Fruit fly (Drosophila melanogaster) whole organism, embryonic: Measurements from ENCODE around the gene Ythdc1.

Source experiments
- CG12071 ChIP-seq: fragments of 200-800 bp; sonication (Bioruptor generic); optimal IDR thresholded peaks from 3 replicates; lab custom pipeline; 2018; ENCODE audit warnings: missing biosample characterization, mild to moderate bottlenecking, missing genetic modification characterization
- CG13123 ChIP-seq: fragments of 200-800 bp; sonication (Bioruptor generic); optimal IDR thresholded peaks from 2 replicates; lab custom pipeline; 2016; ENCODE audit warnings: missing biosample characterization, missing genetic modification characterization
- CG14014 ChIP-seq: fragments of 200-800 bp; sonication (Bioruptor generic); IDR thresholded peaks from 2 replicates; pipeline ENCODE4 v1.3.6; 2022; ENCODE audit warnings: missing biosample characterization, missing genetic modification characterization
- CG17328 ChIP-seq: fragments of 200-800 bp; sonication (Bioruptor generic); IDR thresholded peaks from 2 replicates; pipeline ENCODE4 v1.3.6; 2022; ENCODE audit warnings: missing biosample characterization, missing genetic modification characterization
- CG18476 ChIP-seq: fragments of 200-800 bp; sonication (Bioruptor generic); optimal IDR thresholded peaks from 2 replicates; lab custom pipeline; 2016; ENCODE audit warnings: missing biosample characterization, mild to moderate bottlenecking, missing genetic modification characterization
- CG2875 ChIP-seq: fragments of 200-800 bp; sonication (Bioruptor generic); optimal IDR thresholded peaks from 2 replicates; lab custom pipeline; 2017; ENCODE audit warnings: missing biosample characterization, mild to moderate bottlenecking, missing genetic modification characterization, missing genetic modification reagents
- CG33557 ChIP-seq: fragments of 200-800 bp; sonication (Bioruptor generic); optimal IDR thresholded peaks from 2 replicates; lab custom pipeline; 2019; ENCODE audit warnings: missing biosample characterization, mild to moderate bottlenecking, missing genetic modification characterization, moderate library complexity
- CG34422 ChIP-seq: fragments of 200-800 bp; sonication (Bioruptor generic); IDR thresholded peaks from 3 replicates; pipeline ENCODE4 v1.3.6; 2022; ENCODE audit warnings: missing biosample characterization, missing genetic modification characterization
- CG4328 ChIP-seq: fragments of 200-800 bp; sonication (Bioruptor generic); optimal IDR thresholded peaks from 3 replicates; lab custom pipeline; 2017; ENCODE audit warnings: missing biosample characterization, missing genetic modification reagents, missing genetic modification characterization
- CG6654 ChIP-seq: fragments of 200-800 bp; sonication (Bioruptor generic); optimal IDR thresholded peaks from 2 replicates; lab custom pipeline; 2017; ENCODE audit warnings: missing biosample characterization, mild to moderate bottlenecking, missing genetic modification characterization
- CG6683 ChIP-seq: fragments of 200-800 bp; sonication (Bioruptor generic); optimal IDR thresholded peaks from 2 replicates; lab custom pipeline; 2017; ENCODE audit warnings: missing biosample characterization, mild to moderate bottlenecking, missing genetic modification characterization, missing genetic modification reagents
- CG7745 ChIP-seq: fragments of 200-800 bp; sonication (Bioruptor generic); optimal IDR thresholded peaks from 2 replicates; lab custom pipeline; 2018; ENCODE audit warnings: missing biosample characterization, mild to moderate bottlenecking, missing genetic modification characterization, moderate library complexity
- CG8089 ChIP-seq: fragments of 200-800 bp; sonication (Bioruptor generic); optimal IDR thresholded peaks from 3 replicates; lab custom pipeline; 2016; ENCODE audit warnings: missing biosample characterization, missing genetic modification characterization
- CG8944 ChIP-seq: fragments of 200-800 bp; sonication (Bioruptor generic); optimal IDR thresholded peaks from 3 replicates; lab custom pipeline; 2016; ENCODE audit warnings: missing biosample characterization, missing genetic modification characterization
- CG9876 ChIP-seq: fragments of 200-800 bp; sonication (Bioruptor generic); optimal IDR thresholded peaks from 2 replicates; lab custom pipeline; 2016; ENCODE audit warnings: missing biosample characterization, missing genetic modification characterization
- Camta ChIP-seq: fragments of 200-800 bp; sonication (Bioruptor generic); optimal IDR thresholded peaks from 2 replicates; lab custom pipeline; 2016; ENCODE audit warnings: missing biosample characterization, missing genetic modification characterization
- CkIIα-i1 ChIP-seq: fragments of 200-800 bp; sonication (Bioruptor generic); IDR thresholded peaks from 2 replicates; pipeline ENCODE4 v1.3.6; 2022; ENCODE audit warnings: missing biosample characterization, missing genetic modification characterization
- Doc2 ChIP-seq: fragments of 200-800 bp; sonication (Bioruptor generic); IDR thresholded peaks from 2 replicates; pipeline ENCODE4 v1.3.6; 2022; ENCODE audit warnings: missing biosample characterization, missing genetic modification characterization
- E2f1 ChIP-seq: fragments of 200-800 bp; sonication (Bioruptor generic); IDR thresholded peaks from 2 replicates; pipeline ENCODE4 v1.3.6; 2022; ENCODE audit warnings: missing biosample characterization, missing genetic modification characterization
- Elba2 ChIP-seq: fragments of 200-800 bp; sonication (Bioruptor generic); optimal IDR thresholded peaks from 3 replicates; lab custom pipeline; 2016; ENCODE audit warnings: missing biosample characterization, missing genetic modification characterization
- GATAe ChIP-seq: fragments of 200-800 bp; sonication (Bioruptor generic); conservative IDR thresholded peaks from 2 replicates; pipeline ENCODE4 v1.3.6; 2022; ENCODE audit warnings: missing biosample characterization, missing genetic modification characterization
- H15 ChIP-seq: fragments of 200-800 bp; sonication (Bioruptor generic); IDR thresholded peaks from 3 replicates; pipeline ENCODE4 v1.3.6; 2022; ENCODE audit warnings: missing biosample characterization, missing genetic modification characterization
- HHEX ChIP-seq: fragments of 200-800 bp; sonication (Bioruptor generic); optimal IDR thresholded peaks from 3 replicates; lab custom pipeline; 2017; ENCODE audit warnings: missing biosample characterization, mild to moderate bottlenecking, missing genetic modification characterization, missing genetic modification reagents
- HmgD ChIP-seq: fragments of 200-800 bp; sonication (Bioruptor generic); optimal IDR thresholded peaks from 3 replicates; lab custom pipeline; 2016; ENCODE audit warnings: missing biosample characterization, missing genetic modification characterization
- Hmx ChIP-seq: fragments of 200-800 bp; sonication (Bioruptor generic); optimal IDR thresholded peaks from 2 replicates; lab custom pipeline; 2016; ENCODE audit warnings: missing biosample characterization, missing genetic modification characterization
- Neu2 ChIP-seq: fragments of 200-800 bp; sonication (Bioruptor generic); optimal IDR thresholded peaks from 3 replicates; lab custom pipeline; 2016; ENCODE audit warnings: missing biosample characterization, missing genetic modification characterization, borderline replicate concordance
- Nf-YA ChIP-seq: fragments of 200-800 bp; sonication (Bioruptor generic); IDR thresholded peaks from 2 replicates; pipeline ENCODE4 v1.3.6; 2022; ENCODE audit warnings: missing biosample characterization, missing genetic modification characterization
- Nf-YB ChIP-seq: fragments of 200-800 bp; sonication (Bioruptor generic); optimal IDR thresholded peaks from 3 replicates; lab custom pipeline; 2019; ENCODE audit warnings: missing biosample characterization, mild to moderate bottlenecking, missing genetic modification characterization, moderate library complexity
- NfI ChIP-seq: fragments of 200-800 bp; sonication (Bioruptor generic); optimal IDR thresholded peaks from 3 replicates; lab custom pipeline; 2018; ENCODE audit warnings: missing biosample characterization, mild to moderate bottlenecking, missing genetic modification characterization, moderate library complexity
- Sin3A ChIP-seq: fragments of >200 bp; optimal IDR thresholded peaks from 2 replicates; lab custom pipeline; 2018
- Ssrp ChIP-seq: fragments of 200-800 bp; sonication (Bioruptor generic); optimal IDR thresholded peaks from 2 replicates; lab custom pipeline; 2018; ENCODE audit warnings: missing biosample characterization, mild to moderate bottlenecking, missing genetic modification characterization, moderate library complexity
- Trl ChIP-seq, 3 experiments: fragments of >200 bp in 2 of 3; fragments of 200-800 bp in 1 of 3; sonication (Bioruptor generic) in 1 of 3; optimal IDR thresholded peaks; 2 replicates in 1 of 3; 3 replicates in 2 of 3; lab custom pipeline; 2016 to 2017; ENCODE audit warnings: missing biosample characterization in 1 of 3, missing genetic modification characterization in 1 of 3
- amos ChIP-seq: fragments of 200-800 bp; sonication (Bioruptor generic); IDR thresholded peaks from 2 replicates; pipeline ENCODE4 v1.3.6; 2022; ENCODE audit warnings: missing biosample characterization, missing genetic modification characterization; ENCODE audit not compliant: partially characterized antibody
- bigmax ChIP-seq: fragments of 200-800 bp; sonication (Bioruptor generic); optimal IDR thresholded peaks from 2 replicates; lab custom pipeline; 2018; ENCODE audit warnings: missing biosample characterization, mild to moderate bottlenecking, missing genetic modification characterization
- chm ChIP-seq: fragments of 200-800 bp; sonication (Bioruptor generic); IDR thresholded peaks from 2 replicates; pipeline ENCODE4 v1.3.6; 2022; ENCODE audit warnings: missing biosample characterization, missing genetic modification characterization
- da ChIP-seq: fragments of 200-800 bp; sonication (Bioruptor generic); optimal IDR thresholded peaks from 2 replicates; lab custom pipeline; 2016; ENCODE audit warnings: missing biosample characterization, missing genetic modification characterization
- dati ChIP-seq: fragments of 200-800 bp; sonication (Bioruptor generic); IDR thresholded peaks from 2 replicates; pipeline ENCODE4 v1.3.6; 2022; ENCODE audit warnings: missing biosample characterization, missing genetic modification characterization
- exex ChIP-seq: fragments of 200-800 bp; sonication (Bioruptor generic); optimal IDR thresholded peaks from 4 replicates; lab custom pipeline; 2018; ENCODE audit warnings: missing biosample characterization, mild to moderate bottlenecking, missing genetic modification characterization, moderate library complexity
- fru ChIP-seq: fragments of >200 bp; optimal IDR thresholded peaks from 2 replicates; lab custom pipeline; 2017
- grn ChIP-seq: fragments of 200-800 bp; sonication (Bioruptor generic); optimal IDR thresholded peaks from 3 replicates; lab custom pipeline; 2017; ENCODE audit warnings: missing biosample characterization, missing genetic modification characterization
- lab ChIP-seq: fragments of 200-800 bp; sonication (Bioruptor generic); optimal IDR thresholded peaks from 3 replicates; lab custom pipeline; 2017; ENCODE audit warnings: missing biosample characterization, missing genetic modification characterization, mild to moderate bottlenecking, moderate library complexity, missing genetic modification reagents
- mld ChIP-seq: fragments of 200-800 bp; sonication (Bioruptor generic); IDR thresholded peaks from 3 replicates; pipeline ENCODE4 v1.3.6; 2022; ENCODE audit warnings: missing biosample characterization, missing genetic modification characterization; ENCODE audit not compliant: partially characterized antibody
- oc ChIP-seq: fragments of 200-800 bp; sonication (Bioruptor generic); optimal IDR thresholded peaks from 2 replicates; lab custom pipeline; 2018; ENCODE audit warnings: missing biosample characterization, mild to moderate bottlenecking, missing genetic modification characterization, moderate library complexity
- phol ChIP-seq: fragments of 200-800 bp; sonication (Bioruptor generic); optimal IDR thresholded peaks from 3 replicates; lab custom pipeline; 2018; ENCODE audit warnings: missing biosample characterization, mild to moderate bottlenecking, missing genetic modification characterization, moderate library complexity
- repo ChIP-seq: fragments of 200-800 bp; sonication (Bioruptor generic); optimal IDR thresholded peaks from 2 replicates; lab custom pipeline; 2016; ENCODE audit warnings: missing biosample characterization, missing genetic modification characterization
- sens ChIP-seq: fragments of 200-800 bp; sonication (Bioruptor generic); peaks from one replicate; lab custom pipeline; 2016; ENCODE audit warnings: missing biosample characterization, missing genetic modification characterization
- shn ChIP-seq: fragments of 200-800 bp; sonication (Bioruptor generic); optimal IDR thresholded peaks from 3 replicates; lab custom pipeline; 2016; ENCODE audit warnings: missing biosample characterization, missing genetic modification characterization
- slou ChIP-seq: fragments of 200-800 bp; sonication (Bioruptor generic); optimal IDR thresholded peaks from 3 replicates; lab custom pipeline; 2016; ENCODE audit warnings: missing biosample characterization, missing genetic modification characterization
- sr ChIP-seq: fragments of 200-800 bp; sonication (Bioruptor generic); IDR thresholded peaks from 3 replicates; pipeline ENCODE4 v1.3.6; 2022; ENCODE audit warnings: missing biosample characterization, missing genetic modification characterization
- vvl ChIP-seq: fragments of 200-800 bp; sonication (Bioruptor generic); IDR thresholded peaks from 2 replicates; pipeline ENCODE4 v1.3.6; 2022; ENCODE audit warnings: missing biosample characterization, missing genetic modification characterization
- zen2 ChIP-seq: fragments of 200-800 bp; sonication (Bioruptor generic); IDR thresholded peaks from 3 replicates; pipeline ENCODE4 v1.3.6; 2022; ENCODE audit warnings: missing biosample characterization, missing genetic modification characterization; ENCODE audit not compliant: partially characterized antibody

Gene Ythdc1

DNA sequence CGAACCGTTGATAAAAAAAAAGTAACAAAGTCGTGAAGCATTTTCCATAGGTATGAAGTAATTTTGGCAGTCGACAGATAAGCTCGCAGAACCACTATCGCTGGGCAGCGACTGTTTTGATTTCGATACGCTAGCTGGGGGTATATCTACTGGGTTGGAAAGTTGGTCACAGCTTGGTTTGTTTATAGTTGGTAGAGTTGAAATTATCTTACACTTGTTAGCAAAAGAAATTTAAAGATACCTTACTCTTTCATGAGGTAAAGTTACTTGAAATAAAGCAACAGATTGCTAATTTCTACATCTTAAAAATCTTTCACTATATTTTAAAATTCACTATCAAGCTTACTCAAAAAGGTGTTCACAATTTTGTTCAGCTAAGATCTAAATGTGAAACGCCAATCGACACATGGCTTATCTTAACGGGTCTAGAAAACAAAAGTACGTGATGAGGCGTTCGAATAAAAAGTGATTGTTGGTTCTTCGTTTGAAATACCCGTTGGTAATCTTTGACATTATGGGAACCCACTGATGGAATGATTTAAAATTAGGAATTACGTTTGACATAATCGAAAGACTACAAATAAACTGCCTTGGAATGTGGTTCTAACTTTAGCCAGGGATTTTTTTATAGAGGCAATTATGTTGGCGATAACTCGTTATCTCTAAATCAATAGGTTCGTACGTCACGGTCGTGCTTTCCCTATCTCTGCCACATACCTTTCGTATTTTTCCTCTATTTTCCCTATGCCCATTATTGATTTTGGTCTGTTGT is 23.2 kb downstream of the Ythdc1 start (continued):
- TF ChIP-seq CG9876 (GFP tag; lab: Kevin White, UChicago) = no peak
- TF ChIP-seq GATAe (GFP tag; lab: Robert Waterston, UW) = no peak
- no peak for TF ChIP-seq Nf-YB (GFP tag; lab: Kevin White, UChicago)
- peak; percentile 31 for TF ChIP-seq HHEX (GFP tag; lab: Kevin White, UChicago)
- no peak for TF ChIP-seq CG8944
- TF ChIP-seq CG4328 (GFP tag; lab: Kevin White, UChicago) = no peak
- no peak for TF ChIP-seq oc (tag; lab: Kevin White, UChicago)
- no peak for TF ChIP-seq zen2 (GFP tag; lab: Robert Waterston, UW)
- TF ChIP-seq CG7745 (tag; lab: Kevin White, UChicago) = no peak
- no peak for TF ChIP-seq vvl (GFP tag; lab: Robert Waterston, UW)
- no peak for TF ChIP-seq sens (GFP tag; lab: Kevin White, UChicago)
- TF ChIP-seq CG2875 = no peak
- no peak for TF ChIP-seq H15 (GFP tag; lab: Robert Waterston, UW)
- TF ChIP-seq Neu2 (GFP tag; lab: Kevin White, UChicago) = no peak
- no peak for TF ChIP-seq CG8089
- no peak for TF ChIP-seq Nf-YA (GFP tag; lab: Robert Waterston, UW)
- TF ChIP-seq Elba2 (GFP tag; lab: Kevin White, UChicago) = no peak
- no peak for TF ChIP-seq Sin3A (lab: Kevin White, UChicago)
- TF ChIP-seq phol = no peak
- TF ChIP-seq Camta = no peak
- no peak for TF ChIP-seq chm (GFP tag; lab: Robert Waterston, UW)
- TF ChIP-seq E2f1 (GFP tag; lab: Robert Waterston, UW) = no peak
- peak; percentile 6 for TF ChIP-seq NfI (GFP tag; lab: Kevin White, UChicago)
- no peak for TF ChIP-seq CG13123 (GFP tag; lab: Kevin White, UChicago)
- no peak for TF ChIP-seq CG17328 (GFP tag; lab: Robert Waterston, UW)
- no peak for TF ChIP-seq Trl (optimal IDR thresholded peaks at IDR 0.05; lab: Kevin White, UChicago)
- no peak for TF ChIP-seq Trl (GFP tag; optimal IDR thresholded peaks at IDR 0.05; lab: Kevin White, UChicago)
- peak; percentile 72 for TF ChIP-seq grn (GFP tag; lab: Kevin White, UChicago)
- TF ChIP-seq CG33557 (GFP tag; lab: Kevin White, UChicago) = no peak
- TF ChIP-seq HmgD (GFP tag; lab: Kevin White, UChicago) = no peak
- TF ChIP-seq CG34422 = no peak
- TF ChIP-seq amos (GFP tag; lab: Robert Waterston, UW) = no peak
- TF ChIP-seq CG6683 (GFP tag; lab: Kevin White, UChicago) = no peak
- no peak for TF ChIP-seq CG18476
- no peak for TF ChIP-seq mld (GFP tag; lab: Robert Waterston, UW)
- no peak for TF ChIP-seq sr (GFP tag; lab: Robert Waterston, UW)
- no peak for TF ChIP-seq Hmx (GFP tag; lab: Kevin White, UChicago)
- peak; percentile 91 for TF ChIP-seq exex
- TF ChIP-seq CG14014 (GFP tag; lab: Robert Waterston, UW) = 0 out of 2 replicates have a peak, but pooled peaks have one; percentile 14
- no peak for TF ChIP-seq CG6654 (GFP tag; lab: Kevin White, UChicago)
- TF ChIP-seq dati (GFP tag; lab: Robert Waterston, UW) = no peak
- no peak for TF ChIP-seq CG12071
- no peak for TF ChIP-seq bigmax (GFP tag; lab: Kevin White, UChicago)
- no peak for TF ChIP-seq fru
- no peak for TF ChIP-seq repo (GFP tag; lab: Kevin White, UChicago)
- TF ChIP-seq shn (GFP tag; lab: Kevin White, UChicago) = peak; percentile 21
- TF ChIP-seq CkIIα-i1 (GFP tag; lab: Robert Waterston, UW) = no peak
- no peak for TF ChIP-seq da (GFP tag; lab: Kevin White, UChicago)
- TF ChIP-seq slou (GFP tag; lab: Kevin White, UChicago) = no peak
- TF ChIP-seq Ssrp (tag; lab: Kevin White, UChicago) = no peak
- no peak for TF ChIP-seq lab (GFP tag; lab: Kevin White, UChicago)
- TF ChIP-seq Doc2 = no peak
